Fruit fly (Drosophila melanogaster) whole organism, embryonic: ENCODE results near the gene CG43867.

Experiments used
- Abd-B ChIP-seq: fragments of 200-800 bp; sonication (Bioruptor generic); optimal IDR thresholded peaks from 2 replicates; lab custom pipeline; 2018; ENCODE audit warnings: missing biosample characterization, mild to moderate bottlenecking, missing genetic modification characterization, moderate library complexity
- BtbVII ChIP-seq: fragments of 200-800 bp; sonication (Bioruptor generic); optimal IDR thresholded peaks from 3 replicates; lab custom pipeline; 2017; ENCODE audit warnings: missing biosample characterization, mild to moderate bottlenecking, missing genetic modification characterization
- CG10267 ChIP-seq: fragments of 200-800 bp; sonication (Bioruptor generic); optimal IDR thresholded peaks from 2 replicates; lab custom pipeline; 2018; ENCODE audit warnings: missing biosample characterization, mild to moderate bottlenecking, missing genetic modification characterization, moderate library complexity
- CG10543 ChIP-seq: fragments of 200-800 bp; sonication (Bioruptor generic); optimal IDR thresholded peaks from 3 replicates; lab custom pipeline; 2017; ENCODE audit warnings: missing biosample characterization, mild to moderate bottlenecking, missing genetic modification characterization, moderate library complexity
- CG10654 ChIP-seq: fragments of 200-800 bp; sonication (Bioruptor generic); optimal IDR thresholded peaks from 2 replicates; lab custom pipeline; 2016; ENCODE audit warnings: missing biosample characterization, missing genetic modification characterization
- CG11398 ChIP-seq: fragments of 200-800 bp; sonication (Bioruptor generic); optimal IDR thresholded peaks from 2 replicates; lab custom pipeline; 2016; ENCODE audit warnings: missing biosample characterization, missing genetic modification characterization
- CG13624 ChIP-seq: fragments of 200-800 bp; sonication (Bioruptor generic); optimal IDR thresholded peaks from 2 replicates; lab custom pipeline; 2016; ENCODE audit warnings: missing biosample characterization, missing genetic modification characterization
- CG14014 ChIP-seq: fragments of 200-800 bp; sonication (Bioruptor generic); IDR thresholded peaks from 2 replicates; pipeline ENCODE4 v1.3.6; 2022; ENCODE audit warnings: missing biosample characterization, missing genetic modification characterization
- CG1603 ChIP-seq: fragments of 200-800 bp; sonication (Bioruptor generic); optimal IDR thresholded peaks from 2 replicates; lab custom pipeline; 2019; ENCODE audit warnings: missing biosample characterization, mild to moderate bottlenecking, missing genetic modification characterization, moderate library complexity
- CG17829 ChIP-seq: fragments of 200-800 bp; optimal IDR thresholded peaks from 2 replicates; lab custom pipeline; 2019; ENCODE audit warnings: missing biosample characterization, mild to moderate bottlenecking, missing genetic modification characterization, moderate library complexity
- CG2120 ChIP-seq: fragments of 200-800 bp; sonication (Bioruptor generic); optimal IDR thresholded peaks from 3 replicates; lab custom pipeline; 2016; ENCODE audit warnings: missing biosample characterization, missing genetic modification characterization
- CG2712 ChIP-seq: fragments of 200-800 bp; optimal IDR thresholded peaks from 3 replicates; lab custom pipeline; 2019; ENCODE audit warnings: missing biosample characterization, mild to moderate bottlenecking, missing genetic modification characterization, moderate library complexity
- CG4854 ChIP-seq: fragments of 200-800 bp; sonication (Bioruptor generic); optimal IDR thresholded peaks from 2 replicates; lab custom pipeline; 2016; ENCODE audit warnings: missing biosample characterization, missing genetic modification characterization, inconsistent platforms
- CG5953 ChIP-seq: fragments of 200-800 bp; sonication (Bioruptor generic); IDR thresholded peaks from 2 replicates; pipeline ENCODE4 v1.3.6; 2022; ENCODE audit warnings: missing biosample characterization, missing genetic modification characterization
- CG8290 ChIP-seq, 3 experiments: fragments of 200-800 bp; sonication (Bioruptor generic); optimal IDR thresholded peaks; 2 replicates each; lab custom pipeline; 2016 to 2019; ENCODE audit warnings: missing biosample characterization in 3 of 3, missing genetic modification characterization in 3 of 3, mild to moderate bottlenecking in 2 of 3, moderate library complexity in 1 of 3
- CG8924 ChIP-seq: fragments of 200-800 bp; optimal IDR thresholded peaks from 3 replicates; lab custom pipeline; 2019; ENCODE audit warnings: missing biosample characterization, mild to moderate bottlenecking, missing genetic modification characterization, moderate library complexity
- CG9215 ChIP-seq: fragments of 200-800 bp; sonication (Bioruptor generic); IDR thresholded peaks from 2 replicates; pipeline ENCODE4 v1.3.6; 2022; ENCODE audit warnings: missing biosample characterization, missing genetic modification characterization
- CHES-1-like ChIP-seq: fragments of 200-800 bp; sonication (Bioruptor generic); optimal IDR thresholded peaks from 2 replicates; lab custom pipeline; 2016; ENCODE audit warnings: missing biosample characterization, missing genetic modification characterization
- CoRest ChIP-seq: fragments of 200-800 bp; sonication (Bioruptor generic); optimal IDR thresholded peaks from 3 replicates; lab custom pipeline; 2018; ENCODE audit warnings: missing biosample characterization, mild to moderate bottlenecking, missing genetic modification characterization, moderate library complexity
- D19B ChIP-seq: fragments of 200-800 bp; sonication (Bioruptor generic); optimal IDR thresholded peaks from 2 replicates; lab custom pipeline; 2017; ENCODE audit warnings: missing biosample characterization, mild to moderate bottlenecking, missing genetic modification characterization
- Doc3 ChIP-seq: fragments of 200-800 bp; sonication (Bioruptor generic); IDR thresholded peaks from 3 replicates; pipeline ENCODE4 v1.3.6; 2022; ENCODE audit warnings: missing biosample characterization, missing genetic modification characterization; ENCODE audit not compliant: partially characterized antibody
- HmgD ChIP-seq: fragments of 200-800 bp; sonication (Bioruptor generic); optimal IDR thresholded peaks from 3 replicates; lab custom pipeline; 2016; ENCODE audit warnings: missing biosample characterization, missing genetic modification characterization
- HmgZ ChIP-seq: fragments of 200-800 bp; sonication (Bioruptor generic); optimal IDR thresholded peaks from 2 replicates; lab custom pipeline; 2018; ENCODE audit warnings: missing biosample characterization, mild to moderate bottlenecking, missing genetic modification characterization
- Max ChIP-seq: fragments of 200-800 bp; sonication (Bioruptor generic); optimal IDR thresholded peaks from 2 replicates; lab custom pipeline; 2016; ENCODE audit warnings: missing biosample characterization, mild to moderate bottlenecking, missing genetic modification characterization
- Meics ChIP-seq: fragments of 200-800 bp; sonication (Bioruptor generic); optimal IDR thresholded peaks from 2 replicates; lab custom pipeline; 2017; ENCODE audit warnings: missing biosample characterization, mild to moderate bottlenecking, missing genetic modification characterization
- Opbp ChIP-seq: fragments of 200-800 bp; sonication (Bioruptor generic); IDR thresholded peaks from 3 replicates; pipeline ENCODE4 v1.3.6; 2022; ENCODE audit warnings: missing biosample characterization, missing genetic modification characterization; ENCODE audit not compliant: partially characterized antibody
- ato ChIP-seq: fragments of 200-800 bp; sonication (Bioruptor generic); IDR thresholded peaks from 2 replicates; pipeline ENCODE4 v1.3.6; 2022; ENCODE audit warnings: missing biosample characterization, missing genetic modification characterization; ENCODE audit not compliant: partially characterized antibody
- bbx ChIP-seq: fragments of 200-800 bp; sonication (Bioruptor generic); IDR thresholded peaks from 2 replicates; pipeline ENCODE4 v1.3.6; 2022; ENCODE audit warnings: missing biosample characterization, missing genetic modification characterization; ENCODE audit not compliant: partially characterized antibody
- bsh ChIP-seq, 2 experiments: fragments of 200-800 bp; sonication (Bioruptor generic); optimal IDR thresholded peaks; 2 replicates each; lab custom pipeline; 2017 to 2018; ENCODE audit warnings: mild to moderate bottlenecking in 2 of 2, missing biosample characterization in 2 of 2, missing genetic modification characterization in 2 of 2, moderate library complexity in 1 of 2
- cg ChIP-seq: fragments of 200-800 bp; sonication (Bioruptor generic); optimal IDR thresholded peaks from 3 replicates; lab custom pipeline; 2019; ENCODE audit warnings: missing biosample characterization, mild to moderate bottlenecking, missing genetic modification characterization, moderate library complexity
- corto ChIP-seq: fragments of 200-800 bp; sonication (Bioruptor generic); optimal IDR thresholded peaks from 2 replicates; lab custom pipeline; 2016; ENCODE audit warnings: missing biosample characterization, mild to moderate bottlenecking, missing genetic modification characterization, moderate library complexity
- croc ChIP-seq: fragments of 200-800 bp; sonication (Bioruptor generic); conservative IDR thresholded peaks from 3 replicates; pipeline ENCODE4 v1.3.6; 2022; ENCODE audit warnings: missing biosample characterization, missing genetic modification characterization
- dimm ChIP-seq: fragments of 200-800 bp; sonication (Bioruptor generic); IDR thresholded peaks from 2 replicates; pipeline ENCODE4 v1.3.6; 2022; ENCODE audit warnings: missing biosample characterization, missing genetic modification characterization
- gsb-n ChIP-seq: fragments of 200-800 bp; sonication (Bioruptor generic); optimal IDR thresholded peaks from 3 replicates; lab custom pipeline; 2018; ENCODE audit warnings: missing biosample characterization, mild to moderate bottlenecking, missing genetic modification characterization
- lilli ChIP-seq: fragments of 200-800 bp; sonication (Bioruptor generic); optimal IDR thresholded peaks from 3 replicates; lab custom pipeline; 2016; ENCODE audit warnings: missing biosample characterization, missing genetic modification characterization
- nom ChIP-seq: fragments of 200-800 bp; sonication (Bioruptor generic); optimal IDR thresholded peaks from 2 replicates; lab custom pipeline; 2017; ENCODE audit warnings: missing biosample characterization, missing genetic modification characterization, mild to moderate bottlenecking, moderate library complexity, missing genetic modification reagents
- pfk ChIP-seq: fragments of 200-800 bp; sonication (Bioruptor generic); optimal IDR thresholded peaks from 2 replicates; lab custom pipeline; 2018; ENCODE audit warnings: missing biosample characterization, mild to moderate bottlenecking, missing genetic modification characterization, moderate library complexity
- pho ChIP-seq: fragments of 200-800 bp; sonication (Bioruptor generic); optimal IDR thresholded peaks from 2 replicates; lab custom pipeline; 2016; ENCODE audit warnings: missing biosample characterization, missing genetic modification characterization
- phol ChIP-seq: fragments of 200-800 bp; sonication (Bioruptor generic); optimal IDR thresholded peaks from 3 replicates; lab custom pipeline; 2018; ENCODE audit warnings: missing biosample characterization, mild to moderate bottlenecking, missing genetic modification characterization, moderate library complexity
- pum ChIP-seq: fragments of 200-800 bp; sonication (Bioruptor generic); optimal IDR thresholded peaks from 2 replicates; lab custom pipeline; 2016; ENCODE audit warnings: missing biosample characterization, missing genetic modification characterization
- repo ChIP-seq: fragments of 200-800 bp; sonication (Bioruptor generic); optimal IDR thresholded peaks from 2 replicates; lab custom pipeline; 2016; ENCODE audit warnings: missing biosample characterization, missing genetic modification characterization
- slbo ChIP-seq: fragments of 200-800 bp; sonication (Bioruptor generic); IDR thresholded peaks from 2 replicates; pipeline ENCODE4 v1.3.6; 2022; ENCODE audit warnings: missing biosample characterization, missing genetic modification characterization
- sug ChIP-seq: fragments of 200-800 bp; optimal IDR thresholded peaks from 2 replicates; lab custom pipeline; 2019; ENCODE audit warnings: missing biosample characterization, mild to moderate bottlenecking, missing genetic modification characterization, moderate library complexity
- vvl ChIP-seq: fragments of 200-800 bp; sonication (Bioruptor generic); IDR thresholded peaks from 2 replicates; pipeline ENCODE4 v1.3.6; 2022; ENCODE audit warnings: missing biosample characterization, missing genetic modification characterization
- zen2 ChIP-seq: fragments of 200-800 bp; sonication (Bioruptor generic); IDR thresholded peaks from 3 replicates; pipeline ENCODE4 v1.3.6; 2022; ENCODE audit warnings: missing biosample characterization, missing genetic modification characterization; ENCODE audit not compliant: partially characterized antibody

Gene CG43867

dm6 chrX:801157-801872 lies 126.5 kb downstream of the CG43867 start, which contains the start of gene Rbf (continued):
- TF ChIP-seq pfk (no peak), BtbVII (no peak), phol (tag; lab: Kevin White, UChicago) (peak; percentile 19), D19B (GFP tag; lab: Kevin White, UChicago) (no peak), Doc3 (GFP tag; lab: Robert Waterston, UW) (peak; percentile 43; the same call in 1 of the 3 replicates), CG14014 (GFP tag; lab: Robert Waterston, UW) (no peak), repo (GFP tag; lab: Kevin White, UChicago) (no peak)

dm6 chrX:796397-796989 lies 131.3 kb downstream of the CG43867 start:
- TF ChIP-seq Meics (peak; percentile 17), CG1603 (tag; lab: Kevin White, UChicago) (peak; percentile 11), CG8290 (GFP tag; optimal IDR thresholded peaks at IDR 0.05; lab: Kevin White, UChicago) (no peak), CG8290 (tag; optimal IDR thresholded peaks at IDR 0.05; lab: Kevin White, UChicago) (peak in 1 of 2 experiments; percentile 79), zen2 (peak; percentile 98), dimm (no peak), Opbp (GFP tag; lab: Robert Waterston, UW) (peak; percentile 94), slbo (GFP tag; lab: Robert Waterston, UW) (peak; percentile 43; the same call in 1 of the 2 replicates), gsb-n (tag; lab: Kevin White, UChicago) (peak; percentile 21), croc (GFP tag; lab: Robert Waterston, UW) (no peak), HmgZ (tag; lab: Kevin White, UChicago) (peak; percentile 40), ato (peak; percentile 94), CG10543 (GFP tag; lab: Kevin White, UChicago) (peak; percentile 55), nom (peak; percentile 38), Doc3 (GFP tag; lab: Robert Waterston, UW) (peak; percentile 99), lilli (GFP tag; lab: Kevin White, UChicago) (peak; percentile 35), CG2712 (tag; lab: Kevin White, UChicago) (peak; percentile 20), cg (GFP tag; lab: Kevin White, UChicago) (no peak), CG5953 (no peak), HmgD (GFP tag; lab: Kevin White, UChicago) (peak; percentile 18), Max (GFP tag; lab: Kevin White, UChicago) (peak; percentile 38), CoRest (peak; percentile 27), bsh (GFP tag; optimal IDR thresholded peaks at IDR 0.05; lab: Kevin White, UChicago) (peak in 1 of 2 experiments; percentile 1), CG10267 (peak; percentile 26), vvl (GFP tag; lab: Robert Waterston, UW) (peak; percentile 46), pho (GFP tag; lab: Kevin White, UChicago) (peak; percentile 31), corto (GFP tag; lab: Kevin White, UChicago) (peak; percentile 59), CG10654 (GFP tag; lab: Kevin White, UChicago) (no peak), CG8924 (tag; lab: Kevin White, UChicago) (peak; percentile 10), CG4854 (GFP tag; lab: Kevin White, UChicago) (no peak), CG13624 (GFP tag; lab: Kevin White, UChicago) (peak; percentile 10), Abd-B (GFP tag; lab: Kevin White, UChicago) (peak; percentile 10), sug (tag; lab: Kevin White, UChicago) (peak; percentile 41), CG9215 (no peak), CG2120 (GFP tag; lab: Kevin White, UChicago) (peak; percentile 53), CG17829 (tag; lab: Kevin White, UChicago) (peak; percentile 50), pum (GFP tag; lab: Kevin White, UChicago) (no peak), CHES-1-like (GFP tag; lab: Kevin White, UChicago) (peak; percentile 34), bbx (peak; percentile 98), CG11398 (GFP tag; lab: Kevin White, UChicago) (no peak)
